Fruit fly (Drosophila melanogaster) whole organism, embryonic: Measurements from ENCODE around the gene Pebp1.

Experiments used
- ATbp ChIP-seq: fragments of 200-800 bp; sonication (Bioruptor generic); optimal IDR thresholded peaks from 2 replicates; lab custom pipeline; 2017; ENCODE audit warnings: missing biosample characterization, mild to moderate bottlenecking, missing genetic modification characterization, missing genetic modification reagents
- Abd-B ChIP-seq: fragments of 200-800 bp; sonication (Bioruptor generic); optimal IDR thresholded peaks from 2 replicates; lab custom pipeline; 2018; ENCODE audit warnings: missing biosample characterization, mild to moderate bottlenecking, missing genetic modification characterization, moderate library complexity
- Ada2b ChIP-seq: fragments of 200-800 bp; sonication (Bioruptor generic); IDR thresholded peaks from 2 replicates; pipeline ENCODE4 v1.3.6; 2022; ENCODE audit warnings: missing biosample characterization, missing genetic modification characterization
- CG10565 ChIP-seq: fragments of 200-800 bp; sonication (Bioruptor generic); optimal IDR thresholded peaks from 3 replicates; lab custom pipeline; 2016; ENCODE audit warnings: missing biosample characterization, mild to moderate bottlenecking, missing genetic modification characterization
- CG10979 ChIP-seq: fragments of 200-800 bp; sonication (Bioruptor generic); optimal IDR thresholded peaks from 2 replicates; lab custom pipeline; 2018; ENCODE audit warnings: missing biosample characterization, mild to moderate bottlenecking, missing genetic modification characterization, moderate library complexity
- CG11456 ChIP-seq: fragments of 200-800 bp; sonication (Bioruptor generic); IDR thresholded peaks from 3 replicates; pipeline ENCODE4 v1.3.6; 2022; ENCODE audit warnings: missing biosample characterization, missing genetic modification characterization
- CG12659 ChIP-seq: fragments of 200-800 bp; sonication (Bioruptor generic); optimal IDR thresholded peaks from 3 replicates; lab custom pipeline; 2017; ENCODE audit warnings: mild to moderate bottlenecking, missing biosample characterization, missing genetic modification reagents, missing genetic modification characterization
- CG13894 ChIP-seq: fragments of 200-800 bp; sonication (Bioruptor generic); optimal IDR thresholded peaks from 3 replicates; lab custom pipeline; 2018; ENCODE audit warnings: missing biosample characterization, mild to moderate bottlenecking, missing genetic modification characterization, moderate library complexity
- CG14050 ChIP-seq: fragments of 200-800 bp; sonication (Bioruptor generic); IDR thresholded peaks from 3 replicates; pipeline ENCODE4 v1.3.6; 2022; ENCODE audit warnings: missing biosample characterization, missing genetic modification characterization
- CG14441 ChIP-seq: fragments of 200-800 bp; sonication (Bioruptor generic); IDR thresholded peaks from 2 replicates; pipeline ENCODE4 v1.3.6; 2022; ENCODE audit warnings: missing biosample characterization, missing genetic modification characterization
- CG14710 ChIP-seq: fragments of 200-800 bp; sonication (Bioruptor generic); optimal IDR thresholded peaks from 3 replicates; lab custom pipeline; 2019; ENCODE audit warnings: missing biosample characterization, mild to moderate bottlenecking, missing genetic modification characterization, moderate library complexity
- CG16815 ChIP-seq: fragments of 200-800 bp; sonication (Bioruptor generic); optimal IDR thresholded peaks from 3 replicates; lab custom pipeline; 2017; ENCODE audit warnings: missing biosample characterization, mild to moderate bottlenecking, missing genetic modification characterization
- CG17361 ChIP-seq: fragments of 200-800 bp; sonication (Bioruptor generic); IDR thresholded peaks from 3 replicates; pipeline ENCODE4 v1.3.6; 2022; ENCODE audit warnings: missing biosample characterization, missing genetic modification characterization
- CG2712 ChIP-seq: fragments of 200-800 bp; optimal IDR thresholded peaks from 3 replicates; lab custom pipeline; 2019; ENCODE audit warnings: missing biosample characterization, mild to moderate bottlenecking, missing genetic modification characterization, moderate library complexity
- CG31441 ChIP-seq: fragments of 200-800 bp; sonication (Bioruptor generic); IDR thresholded peaks from 2 replicates; pipeline ENCODE4 v1.3.6; 2022; ENCODE audit warnings: missing biosample characterization, missing genetic modification characterization
- CG34224 ChIP-seq: fragments of 200-800 bp; sonication (Bioruptor generic); IDR thresholded peaks from 3 replicates; pipeline ENCODE4 v1.3.6; 2022; ENCODE audit warnings: missing biosample characterization, missing genetic modification characterization; ENCODE audit not compliant: partially characterized antibody
- CG34376 ChIP-seq: fragments of 200-800 bp; sonication (Bioruptor generic); optimal IDR thresholded peaks from 2 replicates; lab custom pipeline; 2018; ENCODE audit warnings: missing biosample characterization, mild to moderate bottlenecking, missing genetic modification characterization
- CG3726 ChIP-seq: fragments of 200-800 bp; sonication (Bioruptor generic); IDR thresholded peaks from 3 replicates; pipeline ENCODE4, ENCODE4 v1.3.6; 2022; ENCODE audit warnings: missing biosample characterization, missing genetic modification characterization
- CG42726 ChIP-seq: fragments of 200-800 bp; sonication (Bioruptor generic); IDR thresholded peaks from 2 replicates; pipeline ENCODE4 v1.3.6; 2022; ENCODE audit warnings: missing biosample characterization, missing genetic modification characterization; ENCODE audit not compliant: partially characterized antibody
- CG4404 ChIP-seq: fragments of 200-800 bp; sonication (Bioruptor generic); IDR thresholded peaks from 2 replicates; pipeline ENCODE4 v1.3.6; 2022; ENCODE audit warnings: missing biosample characterization, missing genetic modification characterization
- CG4707 ChIP-seq: fragments of 200-800 bp; sonication (Bioruptor generic); optimal IDR thresholded peaks from 2 replicates; lab custom pipeline; 2018; ENCODE audit warnings: missing biosample characterization, mild to moderate bottlenecking, missing genetic modification characterization, moderate library complexity
- CG4730 ChIP-seq: fragments of 200-800 bp; sonication (Bioruptor generic); IDR thresholded peaks from 2 replicates; pipeline ENCODE4 v1.3.6; 2022; ENCODE audit warnings: missing biosample characterization, missing genetic modification characterization
- CG4854 ChIP-seq: fragments of 200-800 bp; sonication (Bioruptor generic); optimal IDR thresholded peaks from 2 replicates; lab custom pipeline; 2016; ENCODE audit warnings: missing biosample characterization, missing genetic modification characterization, inconsistent platforms
- CG6854 ChIP-seq: fragments of 200-800 bp; sonication (Bioruptor generic); optimal IDR thresholded peaks from 3 replicates; lab custom pipeline; 2017; ENCODE audit warnings: missing biosample characterization, mild to moderate bottlenecking, missing genetic modification characterization
- CG8924 ChIP-seq: fragments of 200-800 bp; optimal IDR thresholded peaks from 3 replicates; lab custom pipeline; 2019; ENCODE audit warnings: missing biosample characterization, mild to moderate bottlenecking, missing genetic modification characterization, moderate library complexity
- Chrac-16 ChIP-seq: fragments of 200-800 bp; sonication (Bioruptor generic); optimal IDR thresholded peaks from 3 replicates; lab custom pipeline; 2016; ENCODE audit warnings: missing biosample characterization, missing genetic modification characterization
- CkIIα-i1 ChIP-seq: fragments of 200-800 bp; sonication (Bioruptor generic); IDR thresholded peaks from 2 replicates; pipeline ENCODE4 v1.3.6; 2022; ENCODE audit warnings: missing biosample characterization, missing genetic modification characterization
- CoRest ChIP-seq: fragments of 200-800 bp; sonication (Bioruptor generic); optimal IDR thresholded peaks from 3 replicates; lab custom pipeline; 2018; ENCODE audit warnings: missing biosample characterization, mild to moderate bottlenecking, missing genetic modification characterization, moderate library complexity
- D19B ChIP-seq: fragments of 200-800 bp; sonication (Bioruptor generic); optimal IDR thresholded peaks from 2 replicates; lab custom pipeline; 2017; ENCODE audit warnings: missing biosample characterization, mild to moderate bottlenecking, missing genetic modification characterization
- Deaf1 ChIP-seq: fragments of 200-800 bp; optimal IDR thresholded peaks from 3 replicates; lab custom pipeline; 2019; ENCODE audit warnings: missing biosample characterization, mild to moderate bottlenecking, missing genetic modification characterization, moderate library complexity
- Dip3 ChIP-seq: fragments of 200-800 bp; sonication (Bioruptor generic); optimal IDR thresholded peaks from 3 replicates; lab custom pipeline; 2016; ENCODE audit warnings: missing biosample characterization, missing genetic modification characterization
- Hr51 ChIP-seq, 2 experiments: fragments of 200-800 bp; sonication (Bioruptor generic); optimal IDR thresholded peaks; 2 replicates in 1 of 2; 3 replicates in 1 of 2; lab custom pipeline; 2016 to 2018; ENCODE audit warnings: missing biosample characterization in 2 of 2, missing genetic modification characterization in 2 of 2, mild to moderate bottlenecking in 1 of 2, moderate library complexity in 1 of 2
- Mes4 ChIP-seq: fragments of 200-800 bp; sonication (Bioruptor generic); optimal IDR thresholded peaks from 2 replicates; lab custom pipeline; 2016; ENCODE audit warnings: missing biosample characterization, missing genetic modification characterization
- NC2α ChIP-seq: fragments of 200-800 bp; sonication (Bioruptor generic); optimal IDR thresholded peaks from 2 replicates; lab custom pipeline; 2016; ENCODE audit warnings: missing biosample characterization, missing genetic modification characterization
- Pdp1 ChIP-seq, 2 experiments: fragments of 200-800 bp; sonication (Bioruptor generic); optimal IDR thresholded peaks; 3 replicates each; lab custom pipeline; 2016; ENCODE audit warnings: missing biosample characterization in 2 of 2, missing genetic modification characterization in 2 of 2, mild to moderate bottlenecking in 1 of 2, moderate library complexity in 1 of 2
- Sin3A ChIP-seq: fragments of >200 bp; optimal IDR thresholded peaks from 2 replicates; lab custom pipeline; 2018
- Sry-δ ChIP-seq: fragments of 200-800 bp; sonication (Bioruptor generic); optimal IDR thresholded peaks from 2 replicates; lab custom pipeline; 2016; ENCODE audit warnings: missing biosample characterization, missing genetic modification characterization
- ara ChIP-seq: fragments of 200-800 bp; sonication (Bioruptor generic); IDR thresholded peaks from 2 replicates; pipeline ENCODE4 v1.3.6; 2022; ENCODE audit warnings: missing biosample characterization, missing genetic modification characterization
- da ChIP-seq: fragments of 200-800 bp; sonication (Bioruptor generic); optimal IDR thresholded peaks from 2 replicates; lab custom pipeline; 2016; ENCODE audit warnings: missing biosample characterization, missing genetic modification characterization
- grau ChIP-seq: fragments of 200-800 bp; optimal IDR thresholded peaks from 3 replicates; lab custom pipeline; 2019; ENCODE audit warnings: missing biosample characterization, mild to moderate bottlenecking, missing genetic modification characterization, moderate library complexity
- ham ChIP-seq: fragments of 200-800 bp; sonication (Bioruptor generic); IDR thresholded peaks from 2 replicates; pipeline ENCODE4 v1.3.6; 2022; ENCODE audit warnings: missing biosample characterization, missing genetic modification characterization
- hkb ChIP-seq, 2 experiments: fragments of 200-800 bp in 1 of 2; fragments of >200 bp in 1 of 2; sonication (Bioruptor generic) in 1 of 2; IDR thresholded peaks in 1 of 2; optimal IDR thresholded peaks in 1 of 2; 2 replicates each; pipeline versions ENCODE4 v1.3.6 to Lab custom; 2017 to 2022; ENCODE audit warnings: missing biosample characterization in 1 of 2, missing genetic modification characterization in 1 of 2
- ind ChIP-seq: fragments of 200-800 bp; sonication (Bioruptor generic); optimal IDR thresholded peaks from 3 replicates; lab custom pipeline; 2016; ENCODE audit warnings: missing biosample characterization, missing genetic modification characterization
- prd ChIP-seq, 3 experiments: fragments of >200 bp in 2 of 3; fragments of 200-800 bp in 1 of 3; sonication (Bioruptor generic) in 1 of 3; optimal IDR thresholded peaks in 2 of 3; IDR thresholded peaks in 1 of 3; 2 replicates in 2 of 3; 3 replicates in 1 of 3; pipeline versions ENCODE4 v1.3.6 to Lab custom; 2017 to 2022; ENCODE audit warnings: missing biosample characterization in 1 of 3, missing genetic modification characterization in 1 of 3
- row ChIP-seq: fragments of 200-800 bp; sonication (Bioruptor generic); IDR thresholded peaks from 3 replicates; pipeline ENCODE4 v1.3.6; 2022; ENCODE audit warnings: missing biosample characterization, missing genetic modification characterization
- sc ChIP-seq, 3 experiments: fragments of >200 bp in 2 of 3; fragments of 200-800 bp in 1 of 3; sonication (Bioruptor generic) in 1 of 3; optimal IDR thresholded peaks; 2 replicates in 2 of 3; 3 replicates in 1 of 3; lab custom pipeline; 2017; ENCODE audit warnings: mild to moderate bottlenecking in 1 of 3, missing biosample characterization in 1 of 3, missing genetic modification characterization in 1 of 3, missing genetic modification reagents in 1 of 3
- wek ChIP-seq: fragments of 200-800 bp; sonication (Bioruptor generic); optimal IDR thresholded peaks from 3 replicates; lab custom pipeline; 2018; ENCODE audit warnings: missing biosample characterization, mild to moderate bottlenecking, missing genetic modification characterization, moderate library complexity

Gene Pebp1

DNA sequence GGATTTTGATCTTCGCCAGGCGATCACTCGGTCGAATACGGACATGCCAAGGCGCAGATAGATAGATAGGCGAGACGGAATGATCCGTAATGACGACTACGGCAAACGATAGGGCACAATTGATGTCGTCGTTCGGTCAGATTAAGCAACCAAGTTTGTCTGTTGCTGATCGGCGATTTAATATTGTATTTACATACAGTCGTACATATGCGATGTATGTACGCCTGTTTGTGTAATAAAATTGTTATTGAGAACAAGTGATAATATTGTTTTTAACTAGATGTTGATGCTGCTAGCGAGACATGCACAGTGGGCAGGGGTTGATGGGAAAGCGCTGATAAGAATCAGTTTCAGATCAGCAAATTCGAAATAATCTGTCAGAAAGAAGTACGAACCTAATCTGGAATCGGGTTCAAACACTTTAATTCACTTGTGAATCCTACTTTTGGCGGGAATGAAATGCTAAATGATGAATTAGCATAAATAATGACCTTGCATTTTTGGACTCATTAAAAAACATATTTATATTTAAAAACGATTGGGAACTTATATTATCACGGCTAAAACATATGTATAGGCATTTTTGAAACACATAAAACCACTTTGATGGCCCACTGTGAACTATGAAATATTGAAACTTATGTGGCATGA lies 10.4 kb upstream of the Pebp1 start (continued):
- TF ChIP-seq Sry-δ, result no peak
- TF ChIP-seq CG2712 (tag; lab: Kevin White, UChicago), result peak; percentile 4
- no peak for TF ChIP-seq ham (GFP tag; lab: Robert Waterston, UW)
- TF ChIP-seq CoRest (tag; lab: Kevin White, UChicago), result peak; percentile 14
- TF ChIP-seq CG4707 (GFP tag; lab: Kevin White, UChicago), result no peak
- no peak for TF ChIP-seq CG4854 (GFP tag; lab: Kevin White, UChicago)
- no peak for TF ChIP-seq CG3726 (GFP tag; lab: Robert Waterston, UW)
- TF ChIP-seq CG11456 (GFP tag; lab: Robert Waterston, UW), result no peak
- TF ChIP-seq CG13894, result no peak
- TF ChIP-seq Sin3A (lab: Kevin White, UChicago), result no peak
- peak; percentile 2 for TF ChIP-seq Chrac-16
- no peak for TF ChIP-seq CkIIα-i1 (GFP tag; lab: Robert Waterston, UW)
- TF ChIP-seq CG16815 (GFP tag; lab: Kevin White, UChicago), result peak; percentile 6
- no peak for TF ChIP-seq da (GFP tag; lab: Kevin White, UChicago)
- no peak for TF ChIP-seq NC2α (GFP tag; lab: Kevin White, UChicago)
- no peak for TF ChIP-seq CG14710 (tag; lab: Kevin White, UChicago)
- TF ChIP-seq CG10979 (tag; lab: Kevin White, UChicago), result peak; percentile 5
- TF ChIP-seq wek (GFP tag; lab: Kevin White, UChicago), result no peak
- no peak for TF ChIP-seq D19B (GFP tag; lab: Kevin White, UChicago)
- peak; percentile 9 for TF ChIP-seq ind (GFP tag; lab: Kevin White, UChicago)
- no peak for TF ChIP-seq CG4730 (GFP tag; lab: Robert Waterston, UW)
- TF ChIP-seq Ada2b, result 0 out of 2 replicates have a peak, but pooled peaks have one; percentile 6
- TF ChIP-seq Hr51 (GFP tag; optimal IDR thresholded peaks at IDR 0.05; lab: Kevin White, UChicago), result peak in 1 of 2 experiments; percentile 2
- no peak for TF ChIP-seq ATbp
- peak; percentile 15; the same call in 1 of the 2 replicates for TF ChIP-seq CG14441 (GFP tag; lab: Robert Waterston, UW)
- no peak for TF ChIP-seq Dip3 (GFP tag; lab: Kevin White, UChicago)
- peak; percentile 55; the same call in 2 of the 3 replicates for TF ChIP-seq CG17361 (GFP tag; lab: Robert Waterston, UW)
- no peak for TF ChIP-seq CG14050 (GFP tag; lab: Robert Waterston, UW)
- TF ChIP-seq CG34376 (GFP tag; lab: Kevin White, UChicago), result peak; percentile 84
- peak; percentile 30; the same call in 2 of the 3 replicates for TF ChIP-seq row (GFP tag; lab: Robert Waterston, UW)
- TF ChIP-seq CG31441, result 0 out of 2 replicates have a peak, but pooled peaks have one; percentile 26
- TF ChIP-seq CG34224 (GFP tag; lab: Robert Waterston, UW), result no peak
- TF ChIP-seq prd (optimal IDR thresholded peaks at IDR 0.05; lab: Kevin White, UChicago), result no peak
- TF ChIP-seq prd (GFP tag; IDR thresholded peaks at IDR 0.05; lab: Robert Waterston, UW), result peak; percentile 30; the same call in 1 of the 3 replicates
- TF ChIP-seq Mes4 (GFP tag; lab: Kevin White, UChicago), result no peak
- TF ChIP-seq Abd-B (GFP tag; lab: Kevin White, UChicago), result no peak
- TF ChIP-seq CG12659, result peak; percentile 0
- TF ChIP-seq Pdp1 (GFP tag; optimal IDR thresholded peaks at IDR 0.05; lab: Kevin White, UChicago), result peak in 1 of 2 experiments; percentile 3
- TF ChIP-seq hkb (optimal IDR thresholded peaks at IDR 0.05; lab: Kevin White, UChicago), result no peak
- 0 out of 2 replicates have a peak, but pooled peaks have one; percentile 16 for TF ChIP-seq hkb (GFP tag; IDR thresholded peaks at IDR 0.05; lab: Robert Waterston, UW)
- no peak for TF ChIP-seq CG8924 (tag; lab: Kevin White, UChicago)
- TF ChIP-seq CG10565, result no peak
- no peak for TF ChIP-seq CG6854
- no peak for TF ChIP-seq Deaf1 (tag; lab: Kevin White, UChicago)
- TF ChIP-seq CG42726 (GFP tag; lab: Robert Waterston, UW), result no peak
- TF ChIP-seq sc (optimal IDR thresholded peaks at IDR 0.05; lab: Kevin White, UChicago), result no peak
- TF ChIP-seq sc (GFP tag; optimal IDR thresholded peaks at IDR 0.05; lab: Kevin White, UChicago), result no peak
- peak; percentile 6 for TF ChIP-seq grau (tag; lab: Kevin White, UChicago)
- TF ChIP-seq CG4404 (GFP tag; lab: Robert Waterston, UW), result no peak
- 0 out of 2 replicates have a peak, but pooled peaks have one; percentile 23 for TF ChIP-seq ara (GFP tag; lab: Robert Waterston, UW)
